Worm (Caenorhabditis elegans) whole organism, L1 larva: Measurements from ENCODE around the gene Y77E11A.8.

ENCODE experiments used
- ces-1 ChIP-seq: fragments of 150-350 bp; optimal IDR thresholded peaks from 2 replicates; lab custom pipeline; 2014; ENCODE audit warnings: missing biosample characterization, missing genetic modification reagents, missing genetic modification characterization
- ets-5 ChIP-seq: fragments of 200-800 bp; sonication (Bioruptor generic); IDR thresholded peaks from 2 replicates; pipeline ENCODE4 v1.3.6; 2022; ENCODE audit warnings: missing genetic modification characterization, missing compliant biosample characterization
- isw-1 ChIP-seq: fragments of 200-800 bp; sonication (Bioruptor generic); IDR thresholded peaks from 2 replicates; pipeline ENCODE4 v1.3.6; 2022; ENCODE audit warnings: missing genetic modification characterization, missing compliant biosample characterization
- lin-35 ChIP-seq, 2 experiments: fragments of 150-350 bp; optimal IDR thresholded peaks; 2 replicates each; lab custom pipeline; 2014; ENCODE audit warnings: missing biosample characterization in 2 of 2, missing genetic modification characterization in 2 of 2, missing genetic modification reagents in 2 of 2
- lir-3 ChIP-seq: sonication (generic microtip); optimal IDR thresholded peaks from 2 replicates; lab custom pipeline; 2016; ENCODE audit warnings: mild to moderate bottlenecking, missing genetic modification characterization, moderate library complexity, missing compliant biosample characterization; ENCODE audit not compliant: poor library complexity
- nhr-11 ChIP-seq: fragments of 150-350 bp; optimal IDR thresholded peaks from 2 replicates; lab custom pipeline; 2014; ENCODE audit warnings: missing biosample characterization, missing genetic modification characterization
- nhr-71 ChIP-seq: sonication (generic microtip); optimal IDR thresholded peaks from 2 replicates; lab custom pipeline; 2016; ENCODE audit warnings: mild to moderate bottlenecking, missing genetic modification characterization, moderate library complexity, missing compliant biosample characterization
- skn-1 ChIP-seq: fragments of 150-350 bp; optimal IDR thresholded peaks from 2 replicates; lab custom pipeline; 2014; ENCODE audit warnings: missing biosample characterization, missing genetic modification characterization
- unc-130 ChIP-seq: fragments of 150-350 bp; optimal IDR thresholded peaks from 2 replicates; lab custom pipeline; 2017; ENCODE audit warnings: missing biosample characterization, missing genetic modification characterization, inconsistent platforms
- unc-62 ChIP-seq: fragments of 150-350 bp; optimal IDR thresholded peaks from 2 replicates; lab custom pipeline; 2014; ENCODE audit warnings: missing biosample characterization, missing genetic modification reagents, missing genetic modification characterization
- zag-1 ChIP-seq: fragments of 150-350 bp; optimal IDR thresholded peaks from 2 replicates; lab custom pipeline; 2014; ENCODE audit warnings: missing biosample characterization, missing genetic modification characterization
- ztf-11 ChIP-seq, 2 experiments: sonication (generic microtip); optimal IDR thresholded peaks; 2 replicates each; lab custom pipeline; 2016 to 2017; ENCODE audit warnings: missing genetic modification characterization in 2 of 2, missing biosample characterization in 1 of 2, missing compliant biosample characterization in 1 of 2

DNA sequence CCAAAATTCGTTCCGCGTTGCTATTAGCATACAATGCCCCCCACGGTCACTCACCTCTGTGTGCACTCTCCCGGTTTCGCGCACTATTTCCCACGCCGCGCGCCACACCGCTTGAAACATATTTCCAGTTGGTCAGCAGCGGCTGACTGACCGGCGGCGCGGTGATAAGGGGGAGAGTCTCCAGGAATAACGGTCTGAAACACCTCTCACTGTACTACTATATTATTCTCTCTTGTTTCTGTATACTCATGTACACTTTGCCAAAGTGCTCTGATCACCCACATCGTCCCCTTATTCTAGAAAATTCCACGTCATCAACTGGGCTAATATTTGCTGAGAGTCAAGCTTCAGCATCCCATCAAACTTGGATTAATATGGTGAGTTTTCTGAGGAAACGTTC is 38.9 kb downstream of the Y77E11A.8 start, which contains the start of gene nhr-41:
- no peak for TF ChIP-seq lir-3 (tag; lab: Kevin White, UChicago)
- no peak for TF ChIP-seq ztf-11 (tag; optimal IDR thresholded peaks at IDR 0.05; lab: Kevin White, UChicago)
- no peak for TF ChIP-seq zag-1 (tag; lab: Kevin White, UChicago)
- TF ChIP-seq ets-5: no peak
- no peak for TF ChIP-seq skn-1 (tag; lab: Kevin White, UChicago)
- no peak for TF ChIP-seq unc-130 (tag; lab: Kevin White, UChicago)
- no peak for TF ChIP-seq unc-62
- no peak for TF ChIP-seq nhr-71
- TF ChIP-seq ces-1 (GFP tag; lab: Kevin White, UChicago): no peak
- TF ChIP-seq isw-1 (GFP tag; lab: Robert Waterston, UW): no peak
- TF ChIP-seq nhr-11 (tag; lab: Kevin White, UChicago): no peak
- no peak for TF ChIP-seq lin-35 (GFP tag; optimal IDR thresholded peaks at IDR 0.05; lab: Kevin White, UChicago)
